Fruit fly (Drosophila melanogaster): ENCODE data around the gene CG18675.
A peak's percentile ranks its signal among the peaks of the same experiment; 100 is the strongest.

Gene CG18675

dm6 chr3L:4233603-4234277 lies 60.1 kb downstream of the CG18675 start:
- TF ChIP-seq ss (GFP tag; optimal IDR thresholded peaks at IDR 0.05): peak in 1 of 2 experiments; percentile 46
- TF ChIP-seq CG6854 (GFP tag; optimal IDR thresholded peaks at IDR 0.05): no peak
- TF ChIP-seq fkh (GFP tag; optimal IDR thresholded peaks at IDR 0.05): peak; percentile 42
- TF ChIP-seq svp (GFP tag): peak; percentile 84
- 0 out of 2 replicates have a peak, but pooled peaks have one; percentile 18 for TF ChIP-seq CG15336 (GFP tag; IDR thresholded peaks at IDR 0.05)

- TF ChIP-seq Eip78C (GFP tag) (peak; percentile 35), Smox (GFP tag; optimal IDR thresholded peaks at IDR 0.05) (no peak), CG4318 (GFP tag; optimal IDR thresholded peaks at IDR 0.05) (no peak)
Measured at dm6 chr3L:4236097-4236572, 62.5 kb downstream of the CG18675 start, which contains the start of gene ImpL2. Gene ImpL2, minus strand, starts transcription at chr3L:4236147.

dm6 chr3L:4238195-4238594 lies 64.5 kb downstream of the CG18675 start:
- TF ChIP-seq acj6 (GFP tag; optimal IDR thresholded peaks at IDR 0.05): no peak

- TF ChIP-seq Ets21C (GFP tag; optimal IDR thresholded peaks at IDR 0.05): peak; percentile 89
- TF ChIP-seq CG15336 (GFP tag; IDR thresholded peaks at IDR 0.05): peak; percentile 97
- peak; percentile 95 for TF ChIP-seq OdsH (GFP tag; optimal IDR thresholded peaks at IDR 0.05)
- peak; percentile 95 for TF ChIP-seq Hr39 (GFP tag; optimal IDR thresholded peaks at IDR 0.05)
- TF ChIP-seq salr (GFP tag; optimal IDR thresholded peaks at IDR 0.05): peak; percentile 89 to 97
- TF ChIP-seq CG11902 (GFP tag; optimal IDR thresholded peaks at IDR 0.05): peak; percentile 88
- peak; percentile 91 for TF ChIP-seq cyc (GFP tag; optimal IDR thresholded peaks at IDR 0.05)
- peak; percentile 92 for TF ChIP-seq CG8632 (GFP tag; optimal IDR thresholded peaks at IDR 0.05)
- peak; percentile 95 for TF ChIP-seq vri (GFP tag; optimal IDR thresholded peaks at IDR 0.05)
- TF ChIP-seq Smox (GFP tag; optimal IDR thresholded peaks at IDR 0.05): peak; percentile 89
- TF ChIP-seq Hr38 (GFP tag; optimal IDR thresholded peaks at IDR 0.05): peak; percentile 46
- peak; percentile 96 for TF ChIP-seq net (GFP tag; optimal IDR thresholded peaks at IDR 0.05)
- peak; percentile 93 for TF ChIP-seq Lpt (GFP tag; optimal IDR thresholded peaks at IDR 0.05)
- peak; percentile 92 for TF ChIP-seq CG16779 (tag; optimal IDR thresholded peaks at IDR 0.05)
- peak; percentile 95 for TF ChIP-seq CG3919 (GFP tag; optimal IDR thresholded peaks at IDR 0.05)
- peak; percentile 92 for TF ChIP-seq Sox15 (GFP tag; optimal IDR thresholded peaks at IDR 0.05)
- peak; percentile 86 for TF ChIP-seq CG1621 (tag; optimal IDR thresholded peaks at IDR 0.05)
- TF ChIP-seq CG10631 (GFP tag; optimal IDR thresholded peaks at IDR 0.05): peak; percentile 92
- peak; percentile 98 for TF ChIP-seq Hr4 (GFP tag; optimal IDR thresholded peaks at IDR 0.05)
- TF ChIP-seq ss (GFP tag; optimal IDR thresholded peaks at IDR 0.05): peak; percentile 94 to 95
- TF ChIP-seq spab (GFP tag; optimal IDR thresholded peaks at IDR 0.05): peak; percentile 88
- peak; percentile 50 for TF ChIP-seq fkh (GFP tag; optimal IDR thresholded peaks at IDR 0.05)
- peak; percentile 89 for TF ChIP-seq CG9139 (GFP tag; optimal IDR thresholded peaks at IDR 0.05)
- peak; percentile 100 for TF ChIP-seq Eip78C (GFP tag)
- peak; percentile 99 for TF ChIP-seq svp (GFP tag)
- peak; percentile 94 for TF ChIP-seq lz (GFP tag; optimal IDR thresholded peaks at IDR 0.05)
- TF ChIP-seq Sox102F (GFP tag; optimal IDR thresholded peaks at IDR 0.05): peak; percentile 97
- peak; percentile 99 for TF ChIP-seq CG32006 (GFP tag; optimal IDR thresholded peaks at IDR 0.05)
- peak; percentile 86 for TF ChIP-seq dsx (GFP tag; optimal IDR thresholded peaks at IDR 0.05; ENCODE audit: poor library complexity, severe bottlenecking)
- peak; percentile 96 for TF ChIP-seq esn (GFP tag; optimal IDR thresholded peaks at IDR 0.05)
- peak; percentile 94 for TF ChIP-seq topi (GFP tag; optimal IDR thresholded peaks at IDR 0.05)
- TF ChIP-seq Ets96B (tag; optimal IDR thresholded peaks at IDR 0.05): peak; percentile 86
- TF ChIP-seq CG11294 (GFP tag; IDR thresholded peaks at IDR 0.05): peak; percentile 87
- TF ChIP-seq CG11762 (GFP tag; optimal IDR thresholded peaks at IDR 0.05; ENCODE audit: insufficient read depth): peak; percentile 90
- peak; percentile 93 for TF ChIP-seq fd59A (GFP tag; optimal IDR thresholded peaks at IDR 0.05)
- peak; percentile 96 for TF ChIP-seq CG8119 (GFP tag; IDR thresholded peaks at IDR 0.05)
- TF ChIP-seq CG6792 (GFP tag; optimal IDR thresholded peaks at IDR 0.05): peak; percentile 89
- TF ChIP-seq CG6808 (GFP tag; optimal IDR thresholded peaks at IDR 0.05): peak; percentile 95
Measured at dm6 chr3L:4239442-4240322, 66.0 kb downstream of the CG18675 start, which contains the start of gene Sqor. Gene Sqor, plus strand, starts transcription at chr3L:4240173.
